Worm (Caenorhabditis elegans) whole organism, L4 larva: ENCODE data around the gene srz-64.

Experiments
- F44E2.7 ChIP-seq: fragments of 200-800 bp; sonication (Bioruptor generic); IDR thresholded peaks from 2 replicates; pipeline ENCODE4 v2.1.2; 2022; ENCODE audit warnings: missing genetic modification characterization, missing compliant biosample characterization
- ces-1 ChIP-seq: fragments of 150-350 bp; sonication (generic microtip); optimal IDR thresholded peaks from 4 replicates; lab custom pipeline; 2014; ENCODE audit warnings: missing biosample characterization, missing genetic modification reagents, missing genetic modification characterization
- egl-27 ChIP-seq: sonication (generic microtip); optimal IDR thresholded peaks from 3 replicates; lab custom pipeline; 2017; ENCODE audit warnings: missing biosample characterization, missing genetic modification reagents, missing genetic modification characterization
- mep-1 ChIP-seq: fragments of 150-350 bp; sonication (generic microtip); optimal IDR thresholded peaks from 3 replicates; lab custom pipeline; 2014; ENCODE audit warnings: missing biosample characterization, missing genetic modification characterization
- saeg-2 ChIP-seq: fragments of 200-800 bp; sonication (Bioruptor generic); IDR thresholded peaks from 2 replicates; pipeline ENCODE4 v1.3.6; 2022; ENCODE audit warnings: missing genetic modification reagents, missing genetic modification characterization, missing compliant biosample characterization
- vab-7 ChIP-seq: fragments of 200-800 bp; sonication (Bioruptor generic); IDR thresholded peaks from 2 replicates; pipeline ENCODE4 v1.3.6; 2022; ENCODE audit warnings: missing genetic modification reagents, missing genetic modification characterization, missing compliant biosample characterization
- zag-1 ChIP-seq: fragments of 150-350 bp; optimal IDR thresholded peaks from 2 replicates; lab custom pipeline; 2014; ENCODE audit warnings: missing biosample characterization, missing genetic modification characterization

ce11 chrII:1240436-1240835 is 52.6 kb downstream of the srz-64 start:
- TF ChIP-seq saeg-2, result no peak
- no peak for TF ChIP-seq mep-1 (tag; lab: Kevin White, UChicago)
- TF ChIP-seq vab-7 (GFP tag; lab: Robert Waterston, UW), result no peak
- no peak for TF ChIP-seq F44E2.7 (GFP tag; lab: Robert Waterston, UW)
- no peak for TF ChIP-seq zag-1 (tag; lab: Kevin White, UChicago)
- no peak for TF ChIP-seq ces-1 (GFP tag; lab: Kevin White, UChicago)
- TF ChIP-seq egl-27 (tag; lab: Kevin White, UChicago), result no peak
